Worm (Caenorhabditis elegans) whole organism, early embryonic: Measurements from ENCODE around the gene C29F3.7.

Source experiments
- B0310.2 ChIP-seq: sonication (generic microtip); optimal IDR thresholded peaks from 2 replicates; lab custom pipeline; 2016; ENCODE audit warnings: mild to moderate bottlenecking, missing genetic modification characterization, missing compliant biosample characterization
- F13C5.2 ChIP-seq: sonication (generic microtip); optimal IDR thresholded peaks from 2 replicates; lab custom pipeline; 2017; ENCODE audit warnings: mild to moderate bottlenecking, missing genetic modification characterization, inconsistent platforms, missing compliant biosample characterization
- aly-1 ChIP-seq: sonication (generic microtip); optimal IDR thresholded peaks from 2 replicates; lab custom pipeline; 2016; ENCODE audit warnings: missing genetic modification characterization, missing compliant biosample characterization
- ama-1 ChIP-seq: fragments of 150-350 bp; optimal IDR thresholded peaks from 2 replicates; lab custom pipeline; 2014
- ceh-13 ChIP-seq: fragments of 200-800 bp; sonication (Bioruptor generic); optimal IDR thresholded peaks from 2 replicates; lab custom pipeline; 2018; ENCODE audit warnings: mild to moderate bottlenecking, missing genetic modification characterization, missing compliant biosample characterization
- ceh-36 ChIP-seq: sonication (generic microtip); optimal IDR thresholded peaks from 2 replicates; lab custom pipeline; 2016; ENCODE audit warnings: missing genetic modification characterization, inconsistent platforms, missing compliant biosample characterization
- ets-7 ChIP-seq: sonication (generic microtip); optimal IDR thresholded peaks from 2 replicates; lab custom pipeline; 2016; ENCODE audit warnings: missing genotype, missing genetic modification characterization, missing compliant biosample characterization
- flt-1 ChIP-seq: fragments of 200-800 bp; sonication (Bioruptor generic); IDR thresholded peaks from 2 replicates; pipeline ENCODE4 v1.3.6; 2022; ENCODE audit warnings: missing genetic modification characterization, missing compliant biosample characterization
- hnd-1 ChIP-seq: sonication (generic microtip); optimal IDR thresholded peaks from 2 replicates; lab custom pipeline; 2016; ENCODE audit warnings: missing genetic modification characterization, missing compliant biosample characterization
- scrt-1 ChIP-seq: fragments of 200-800 bp; sonication (Bioruptor generic); IDR thresholded peaks from 2 replicates; pipeline ENCODE4 v1.3.6; 2022; ENCODE audit warnings: missing genetic modification characterization, missing compliant biosample characterization
- sea-1 ChIP-seq: fragments of 200-800 bp; sonication (Bioruptor generic); conservative IDR thresholded peaks from 2 replicates; pipeline ENCODE4 v1.3.6; 2022; ENCODE audit warnings: missing genetic modification characterization, missing compliant biosample characterization
- tbx-11 ChIP-seq: fragments of 200-800 bp; sonication (Bioruptor generic); IDR thresholded peaks from 2 replicates; pipeline ENCODE4 v1.3.6; 2022; ENCODE audit warnings: missing genetic modification characterization, missing compliant biosample characterization
- tbx-37 ChIP-seq: fragments of 200-800 bp; sonication (Bioruptor generic); conservative IDR thresholded peaks from 2 replicates; pipeline ENCODE4 v1.3.6; 2022; ENCODE audit warnings: missing genetic modification reagents, missing genetic modification characterization, missing compliant biosample characterization

DNA sequence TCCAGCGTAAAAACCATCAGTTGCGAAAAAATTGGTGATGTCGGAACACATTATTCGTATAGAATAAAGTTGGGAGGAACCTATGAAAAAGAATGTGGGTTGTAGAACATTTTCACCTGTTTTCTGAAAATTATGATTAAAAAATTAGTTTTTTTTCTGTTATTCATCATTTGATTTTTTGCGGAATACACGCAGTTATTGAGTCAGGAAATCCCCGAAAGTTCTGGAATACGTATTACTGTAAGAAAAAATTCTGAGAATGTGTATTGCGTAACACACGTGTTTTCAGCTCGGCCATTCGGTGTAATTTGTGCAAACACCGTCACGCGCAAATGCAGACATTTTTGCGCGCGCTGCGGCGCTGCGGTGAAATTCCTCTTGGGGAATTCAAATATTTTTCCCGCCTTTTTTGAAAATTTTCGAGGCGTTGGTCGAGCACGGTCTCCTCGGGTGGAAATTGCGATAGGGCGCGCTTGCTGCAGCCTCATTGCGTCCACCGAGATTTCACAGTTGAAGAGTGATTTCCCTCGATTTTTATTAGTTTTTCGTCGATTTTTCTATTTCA, 34.2 kb downstream of the C29F3.7 start, which contains the start of gene srh-170:
- TF ChIP-seq hnd-1 (no peak), sea-1 (GFP tag; lab: Robert Waterston, UW) (no peak), ceh-13 (GFP tag; lab: Kevin White, UChicago) (no peak), ama-1 (lab: Kevin White, UChicago) (no peak), ceh-36 (tag; lab: Kevin White, UChicago) (no peak), F13C5.2 (no peak), flt-1 (GFP tag; lab: Robert Waterston, UW) (no peak), aly-1 (no peak), B0310.2 (tag; lab: Kevin White, UChicago) (no peak), scrt-1 (GFP tag; lab: Robert Waterston, UW) (0 out of 2 replicates have a peak, but pooled peaks have one; percentile 29), ets-7 (tag; lab: Kevin White, UChicago) (no peak), tbx-11 (GFP tag; lab: Robert Waterston, UW) (no peak), tbx-37 (GFP tag; lab: Robert Waterston, UW) (no peak)
